Fruit fly (Drosophila melanogaster): ENCODE results near the gene Syt4.

The Syt4 gene

dm6 chr3R:7265567-7266208 lies at the start of gene Syt4, which contains the start of gene Gld:
Gene Syt4, plus strand, starts transcription at chr3R:7266065.
Gene Gld, minus strand, starts transcription at chr3R:7265703.
- TF ChIP-seq noc (tag; optimal IDR thresholded peaks at IDR 0.05), result no peak

- peak; percentile 88 for TF ChIP-seq noc (tag; optimal IDR thresholded peaks at IDR 0.05)
These were observed 48.8 kb upstream of the Syt4 start, which contains the start of gene CG14606 for dm6 chr3R:7216924-7217529. Gene CG14606, minus strand, starts transcription at chr3R:7217083.

dm6 chr3R:7219605-7220004 lies 46.3 kb upstream of the Syt4 start, which contains the start of gene CG14605:
Gene CG14605, minus strand, starts transcription at chr3R:7219705.
- no peak for TF ChIP-seq noc (tag; optimal IDR thresholded peaks at IDR 0.05)

- no peak for TF ChIP-seq noc (tag; optimal IDR thresholded peaks at IDR 0.05)
These were observed 41.8 kb upstream of the Syt4 start, which contains the start of gene thw for dm6 chr3R:7223972-7224464. Gene thw, plus strand, starts transcription at chr3R:7224414.

dm6 chr3R:7241460-7241859 lies 24.4 kb upstream of the Syt4 start, which contains the start of gene CG14607:
Gene CG14607, plus strand, starts transcription at chr3R:7241760.
- TF ChIP-seq noc (tag; optimal IDR thresholded peaks at IDR 0.05), result no peak

- no peak for TF ChIP-seq noc (tag; optimal IDR thresholded peaks at IDR 0.05)
These were observed 19.0 kb upstream of the Syt4 start, which contains the start of the genes Noc3 and CG10053 for dm6 chr3R:7246889-7247288. Gene Noc3, minus strand, starts transcription at chr3R:7246969. Gene CG10053, plus strand, starts transcription at chr3R:7247090.

dm6 chr3R:7249460-7249859 lies 16.4 kb upstream of the Syt4 start, which contains the start of the genes CG1227 and Dtwd2:
Gene CG1227, minus strand, starts transcription at chr3R:7249738.
Gene Dtwd2, plus strand, starts transcription at chr3R:7249795.
- TF ChIP-seq noc (tag; optimal IDR thresholded peaks at IDR 0.05), result peak; percentile 94

- no peak for TF ChIP-seq noc (tag; optimal IDR thresholded peaks at IDR 0.05)
These were observed 14.0 kb upstream of the Syt4 start, which contains the start of gene Obp84a for dm6 chr3R:7251857-7252256. Gene Obp84a, minus strand, starts transcription at chr3R:7251957.

- TF ChIP-seq noc (tag; optimal IDR thresholded peaks at IDR 0.05), result no peak
These were observed 6.3 kb upstream of the Syt4 start for dm6 chr3R:7259554-7259953.

dm6 chr3R:7274973-7275525 lies 9.2 kb downstream of the Syt4 start:
- no peak for TF ChIP-seq noc (tag; optimal IDR thresholded peaks at IDR 0.05)

dm6 chr3R:7276782-7277181 lies 10.9 kb downstream of the Syt4 start:
- no peak for TF ChIP-seq noc (tag; optimal IDR thresholded peaks at IDR 0.05)

dm6 chr3R:7282244-7282890 lies 16.5 kb downstream of the Syt4 start:
- TF ChIP-seq noc (tag; optimal IDR thresholded peaks at IDR 0.05), result no peak

- no peak for TF ChIP-seq noc (tag; optimal IDR thresholded peaks at IDR 0.05)
These were observed 19.8 kb downstream of the Syt4 start, which contains the start of gene RacGAP84C for dm6 chr3R:7285662-7286061. Gene RacGAP84C, plus strand, starts transcription at chr3R:7285962.

dm6 chr3R:7304455-7305088 lies 38.7 kb downstream of the Syt4 start, which contains the start of gene CG42544:
Gene CG42544, plus strand, starts transcription at chr3R:7304592.
- no peak for TF ChIP-seq noc (tag; optimal IDR thresholded peaks at IDR 0.05)

dm6 chr3R:7306539-7307192 lies 40.8 kb downstream of the Syt4 start:
- TF ChIP-seq noc (tag; optimal IDR thresholded peaks at IDR 0.05), result no peak
